Worm (Caenorhabditis elegans) whole organism, young adult: ENCODE measurements around the gene mat-3.

Experiments
- B0035.1 ChIP-seq: sonication (generic microtip); optimal IDR thresholded peaks from 2 replicates; lab custom pipeline; 2016; ENCODE audit warnings: missing genetic modification characterization, mild to moderate bottlenecking, missing compliant biosample characterization, missing genotype, missing genetic modification reagents
- D2030.7 ChIP-seq: fragments of 200-800 bp; sonication (Bioruptor generic); IDR thresholded peaks from 2 replicates; pipeline ENCODE4 v1.3.6; 2022; ENCODE audit warnings: missing genetic modification reagents, missing genetic modification characterization, missing compliant biosample characterization
- F10E7.11 ChIP-seq: sonication (generic microtip); optimal IDR thresholded peaks from 2 replicates; lab custom pipeline; 2017; ENCODE audit warnings: mild to moderate bottlenecking, missing genetic modification characterization, moderate library complexity, missing compliant biosample characterization
- F23B12.7 ChIP-seq: sonication (generic microtip); optimal IDR thresholded peaks from 2 replicates; lab custom pipeline; 2017; ENCODE audit warnings: missing genetic modification characterization, mild to moderate bottlenecking, missing compliant biosample characterization, antibody characterized with exemption, moderate library complexity; ENCODE audit not compliant: insufficient read depth
- F33H1.4 ChIP-seq: fragments of 200-800 bp; sonication (Bioruptor generic); IDR thresholded peaks from 2 replicates; pipeline ENCODE4 v1.3.6; 2022; ENCODE audit warnings: missing genetic modification reagents, missing genetic modification characterization, missing compliant biosample characterization
- F49E8.2 ChIP-seq: sonication (generic microtip); optimal IDR thresholded peaks from 3 replicates; lab custom pipeline; 2017; ENCODE audit warnings: missing genetic modification characterization, mild to moderate bottlenecking, missing compliant biosample characterization, antibody characterized with exemption, moderate library complexity; ENCODE audit not compliant: insufficient read depth
- F57A8.1 ChIP-seq: fragments of 200-800 bp; sonication (Bioruptor generic); optimal IDR thresholded peaks from 2 replicates; lab custom pipeline; 2018; ENCODE audit warnings: mild to moderate bottlenecking, missing genetic modification characterization, moderate library complexity, missing compliant biosample characterization
- F57C9.4 ChIP-seq: sonication (generic microtip); optimal IDR thresholded peaks from 2 replicates; lab custom pipeline; 2017; ENCODE audit warnings: mild to moderate bottlenecking, missing genetic modification characterization, missing compliant biosample characterization
- K11D2.4 ChIP-seq: fragments of 200-800 bp; sonication (Bioruptor generic); IDR thresholded peaks from 2 replicates; pipeline ENCODE4 v1.3.6; 2022; ENCODE audit warnings: missing genetic modification reagents, missing genetic modification characterization, missing compliant biosample characterization
- Y53F4B.3 ChIP-seq: fragments of 200-800 bp; sonication (Bioruptor generic); IDR thresholded peaks from 2 replicates; pipeline ENCODE4 v1.3.6; 2022; ENCODE audit warnings: missing genetic modification reagents, missing genetic modification characterization, missing compliant biosample characterization
- Y56A3A.18 ChIP-seq: fragments of 200-800 bp; sonication (Bioruptor generic); IDR thresholded peaks from 2 replicates; pipeline ENCODE4 v1.3.6; 2022; ENCODE audit warnings: missing genetic modification reagents, missing genetic modification characterization, missing compliant biosample characterization
- Y67H2A.10 ChIP-seq: fragments of 200-800 bp; sonication (Bioruptor generic); conservative IDR thresholded peaks from 2 replicates; pipeline ENCODE4 v1.3.6; 2022; ENCODE audit warnings: missing genetic modification reagents, missing genetic modification characterization, missing compliant biosample characterization
- ama-1 ChIP-seq, 3 experiments: fragments of 150-350 bp in 1 of 3; sonication (generic microtip) in 2 of 3; optimal IDR thresholded peaks; 2 replicates each; lab custom pipeline; 2014 to 2018; ENCODE audit warnings: missing biosample characterization in 2 of 3, missing genetic modification characterization in 2 of 3, missing genetic modification reagents in 2 of 3
- atf-7 ChIP-seq: sonication (generic microtip); optimal IDR thresholded peaks from 2 replicates; lab custom pipeline; 2017; ENCODE audit warnings: mild to moderate bottlenecking, missing genetic modification characterization, missing compliant biosample characterization
- attf-3 ChIP-seq: fragments of 200-800 bp; sonication (Bioruptor generic); conservative IDR thresholded peaks from 2 replicates; pipeline ENCODE4 v1.3.6; 2022; ENCODE audit warnings: missing genetic modification reagents, missing genetic modification characterization, missing compliant biosample characterization
- die-1 ChIP-seq: sonication (generic microtip); optimal IDR thresholded peaks from 2 replicates; lab custom pipeline; 2016; ENCODE audit warnings: missing genotype, mild to moderate bottlenecking, missing genetic modification characterization, missing compliant biosample characterization
- dpff-1 ChIP-seq: sonication (generic microtip); optimal IDR thresholded peaks from 2 replicates; lab custom pipeline; 2017; ENCODE audit warnings: mild to moderate bottlenecking, missing genetic modification characterization, missing compliant biosample characterization
- efl-1 ChIP-seq: fragments of 150-350 bp; optimal IDR thresholded peaks from 2 replicates; lab custom pipeline; 2014; ENCODE audit warnings: missing biosample characterization, missing genetic modification reagents, missing genetic modification characterization
- egl-18 ChIP-seq: fragments of 200-800 bp; sonication (Bioruptor generic); IDR thresholded peaks from 2 replicates; pipeline ENCODE4 v1.3.6; 2022; ENCODE audit warnings: missing genetic modification reagents, missing genetic modification characterization, missing compliant biosample characterization
- egrh-3 ChIP-seq: fragments of 200-800 bp; sonication (Bioruptor generic); IDR thresholded peaks from 2 replicates; pipeline ENCODE4 v1.3.6; 2022; ENCODE audit warnings: missing genetic modification reagents, missing genetic modification characterization, missing compliant biosample characterization
- ekl-4 ChIP-seq: fragments of 200-800 bp; sonication (Bioruptor generic); IDR thresholded peaks from 2 replicates; pipeline ENCODE4 v1.3.6; 2022; ENCODE audit warnings: missing genetic modification reagents, missing genetic modification characterization, missing compliant biosample characterization
- ets-4 ChIP-seq: fragments of 200-800 bp; sonication (Bioruptor generic); optimal IDR thresholded peaks from 2 replicates; lab custom pipeline; 2018; ENCODE audit warnings: mild to moderate bottlenecking, missing genetic modification characterization, missing compliant biosample characterization
- fkh-3 ChIP-seq: sonication (generic microtip); optimal IDR thresholded peaks from 2 replicates; lab custom pipeline; 2016; ENCODE audit warnings: mild to moderate bottlenecking, missing genetic modification characterization, missing compliant biosample characterization
- hlh-26 ChIP-seq: fragments of 200-800 bp; sonication (Bioruptor generic); conservative IDR thresholded peaks from 2 replicates; pipeline ENCODE4 v1.3.6; 2022; ENCODE audit warnings: missing genetic modification reagents, missing genetic modification characterization, missing compliant biosample characterization
- hrde-1 ChIP-seq: sonication (generic microtip); optimal IDR thresholded peaks from 2 replicates; lab custom pipeline; 2016; ENCODE audit warnings: missing genetic modification characterization, mild to moderate bottlenecking, missing compliant biosample characterization, moderate library complexity, missing genotype, missing genetic modification reagents, borderline replicate concordance
- lag-1 ChIP-seq: fragments of 200-800 bp; sonication (Bioruptor generic); IDR thresholded peaks from 2 replicates; pipeline ENCODE4 v1.3.6; 2022; ENCODE audit warnings: missing genetic modification reagents, missing genetic modification characterization, missing compliant biosample characterization
- let-526 ChIP-seq: fragments of 200-800 bp; sonication (Bioruptor generic); IDR thresholded peaks from 2 replicates; pipeline ENCODE4 v1.3.6; 2022; ENCODE audit warnings: missing genetic modification reagents, missing genetic modification characterization, missing compliant biosample characterization
- lin-54 ChIP-seq: fragments of 200-800 bp; sonication (Bioruptor generic); optimal IDR thresholded peaks from 2 replicates; lab custom pipeline; 2018; ENCODE audit warnings: mild to moderate bottlenecking, missing genetic modification characterization, missing compliant biosample characterization
- lir-1 ChIP-seq: fragments of 200-800 bp; sonication (Bioruptor generic); conservative IDR thresholded peaks from 2 replicates; pipeline ENCODE4 v1.3.6; 2022; ENCODE audit warnings: missing genetic modification reagents, missing genetic modification characterization, missing compliant biosample characterization
- lsl-1 ChIP-seq: fragments of 200-800 bp; sonication (Bioruptor generic); optimal IDR thresholded peaks from 2 replicates; lab custom pipeline; 2018; ENCODE audit warnings: mild to moderate bottlenecking, missing genetic modification characterization, moderate library complexity, missing compliant biosample characterization
- madf-3 ChIP-seq: fragments of 200-800 bp; sonication (Bioruptor generic); IDR thresholded peaks from 2 replicates; pipeline ENCODE4 v1.3.6; 2022; ENCODE audit warnings: missing genetic modification reagents, missing genetic modification characterization, missing compliant biosample characterization
- madf-6 ChIP-seq: fragments of 200-800 bp; sonication (Bioruptor generic); IDR thresholded peaks from 2 replicates; pipeline ENCODE4 v1.3.6; 2022; ENCODE audit warnings: missing genetic modification reagents, missing genetic modification characterization, missing compliant biosample characterization
- madf-8 ChIP-seq: fragments of 200-800 bp; sonication (Bioruptor generic); conservative IDR thresholded peaks from 2 replicates; pipeline ENCODE4 v1.3.6; 2022; ENCODE audit warnings: missing genetic modification reagents, missing genetic modification characterization, missing compliant biosample characterization
- mcd-1 ChIP-seq: fragments of 200-800 bp; sonication (Bioruptor generic); IDR thresholded peaks from 2 replicates; pipeline ENCODE4 v1.3.6; 2022; ENCODE audit warnings: missing genetic modification reagents, missing genetic modification characterization, missing compliant biosample characterization
- mes-4 ChIP-seq: sonication (generic microtip); optimal IDR thresholded peaks from 2 replicates; lab custom pipeline; 2016; ENCODE audit warnings: missing genotype, missing genetic modification characterization, missing compliant biosample characterization
- mxl-1 ChIP-seq: sonication (generic microtip); optimal IDR thresholded peaks from 2 replicates; lab custom pipeline; 2016; ENCODE audit warnings: missing genetic modification characterization, missing compliant biosample characterization
- nfya-1 ChIP-seq: sonication (generic microtip); optimal IDR thresholded peaks from 2 replicates; lab custom pipeline; 2017; ENCODE audit warnings: antibody characterized with exemption, missing compliant biosample characterization, missing genetic modification characterization, borderline replicate concordance; ENCODE audit not compliant: insufficient read depth
- sptf-2 ChIP-seq: fragments of 200-800 bp; sonication (Bioruptor generic); optimal IDR thresholded peaks from 2 replicates; lab custom pipeline; 2018; ENCODE audit warnings: mild to moderate bottlenecking, missing genetic modification characterization, missing compliant biosample characterization
- unc-62 ChIP-seq: fragments of 150-350 bp; optimal IDR thresholded peaks from 2 replicates; lab custom pipeline; 2014; ENCODE audit warnings: missing biosample characterization, missing genetic modification reagents, missing genetic modification characterization
- xnd-1 ChIP-seq: sonication (generic microtip); optimal IDR thresholded peaks from 2 replicates; lab custom pipeline; 2016; ENCODE audit warnings: missing genotype, missing genetic modification reagents, missing genetic modification characterization, missing compliant biosample characterization
- ztf-18 ChIP-seq: sonication (generic microtip); optimal IDR thresholded peaks from 2 replicates; lab custom pipeline; 2016; ENCODE audit warnings: missing genotype, mild to moderate bottlenecking, missing genetic modification characterization, missing compliant biosample characterization
- ztf-28 ChIP-seq: fragments of 200-800 bp; sonication (Bioruptor generic); IDR thresholded peaks from 2 replicates; pipeline ENCODE4 v1.3.6; 2022; ENCODE audit warnings: missing genetic modification reagents, missing genetic modification characterization, missing compliant biosample characterization
- ztf-6 ChIP-seq: fragments of 200-800 bp; sonication (Bioruptor generic); IDR thresholded peaks from 2 replicates; pipeline ENCODE4 v1.3.6; 2022; ENCODE audit warnings: missing genetic modification reagents, missing genetic modification characterization, missing compliant biosample characterization

The mat-3 gene

DNA sequence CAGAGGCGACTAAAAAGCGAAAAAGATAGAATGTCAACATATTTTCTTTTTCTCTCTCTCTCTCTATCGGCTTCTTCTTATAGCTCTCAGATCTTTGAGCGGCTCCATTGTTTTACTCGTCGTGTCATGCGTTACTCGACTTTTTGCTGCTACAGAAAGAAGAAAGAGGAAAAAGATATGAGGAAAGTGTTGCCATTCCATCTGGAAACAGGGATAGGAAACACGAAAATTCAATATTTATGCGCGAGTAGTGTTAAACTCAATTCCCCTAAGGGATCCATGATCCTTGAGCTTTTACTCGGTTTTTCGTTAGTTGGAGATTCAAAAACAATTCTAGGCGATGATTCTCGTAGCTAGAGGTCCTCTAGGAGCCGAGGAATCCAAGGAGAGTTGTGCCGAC, 19.5 kb upstream of the mat-3 start:
- TF ChIP-seq nfya-1 (tag; lab: Kevin White, UChicago) (no peak), ama-1 (optimal IDR thresholded peaks at IDR 0.05; lab: Kevin White, UChicago) (no peak), ama-1 (GFP tag; optimal IDR thresholded peaks at IDR 0.05; lab: Kevin White, UChicago) (no peak), hlh-26 (GFP tag; lab: Robert Waterston, UW) (no peak), ztf-6 (GFP tag; lab: Robert Waterston, UW) (no peak), die-1 (tag; lab: Kevin White, UChicago) (no peak), lsl-1 (GFP tag; lab: Kevin White, UChicago) (no peak), unc-62 (GFP tag; lab: Kevin White, UChicago) (no peak), fkh-3 (tag; lab: Kevin White, UChicago) (no peak), mes-4 (tag; lab: Kevin White, UChicago) (no peak), F57A8.1 (no peak), Y56A3A.18 (GFP tag; lab: Robert Waterston, UW) (no peak), sptf-2 (GFP tag; lab: Kevin White, UChicago) (no peak), lir-1 (GFP tag; lab: Robert Waterston, UW) (no peak)

DNA sequence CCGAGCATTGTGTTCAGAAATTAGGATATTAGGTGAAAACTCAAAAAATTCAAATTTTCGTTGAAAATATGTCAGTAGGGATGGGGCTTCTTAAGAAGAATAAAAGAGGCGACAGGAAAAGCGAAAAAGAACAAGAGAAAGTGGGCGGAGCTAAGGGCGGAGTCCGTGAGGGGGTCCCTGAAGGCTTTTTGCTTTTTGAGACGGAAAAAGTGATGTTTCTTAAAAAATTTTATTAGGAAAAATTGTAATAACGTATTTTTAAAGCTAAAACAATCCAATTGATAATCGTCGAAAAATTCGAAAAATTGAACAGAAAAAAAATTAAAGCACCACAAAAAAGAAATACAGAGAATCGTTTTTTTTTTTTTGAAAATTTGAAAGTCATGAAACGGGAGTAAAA, 11.5 kb upstream of the mat-3 start, which contains the start of gene Y55B1BR.6:
Y55B1BR.6 (minus strand) TSS at position 101 of the 400 bp plus-strand sequence.
- no peak for TF ChIP-seq xnd-1 (tag; lab: Kevin White, UChicago)
- no peak for TF ChIP-seq F23B12.7 (tag; lab: Kevin White, UChicago)
- TF ChIP-seq let-526 (GFP tag; lab: Robert Waterston, UW): no peak
- TF ChIP-seq egl-18 (GFP tag; lab: Robert Waterston, UW): no peak
- TF ChIP-seq ekl-4 (GFP tag; lab: Robert Waterston, UW): no peak
- no peak for TF ChIP-seq B0035.1 (tag; lab: Kevin White, UChicago)
- no peak for TF ChIP-seq K11D2.4 (GFP tag; lab: Robert Waterston, UW)
- TF ChIP-seq madf-8: no peak
- no peak for TF ChIP-seq mxl-1 (tag; lab: Kevin White, UChicago)
- TF ChIP-seq lin-54: no peak
- no peak for TF ChIP-seq egrh-3
- TF ChIP-seq unc-62 (GFP tag; lab: Kevin White, UChicago): no peak
- no peak for TF ChIP-seq attf-3 (GFP tag; lab: Robert Waterston, UW)
- no peak for TF ChIP-seq ztf-18 (tag; lab: Kevin White, UChicago)
- TF ChIP-seq dpff-1: no peak
- TF ChIP-seq F10E7.11: no peak
- TF ChIP-seq hrde-1 (tag; lab: Kevin White, UChicago): no peak
- no peak for TF ChIP-seq Y67H2A.10 (GFP tag; lab: Robert Waterston, UW)
- TF ChIP-seq, all 124 proteins: peak for 0

DNA sequence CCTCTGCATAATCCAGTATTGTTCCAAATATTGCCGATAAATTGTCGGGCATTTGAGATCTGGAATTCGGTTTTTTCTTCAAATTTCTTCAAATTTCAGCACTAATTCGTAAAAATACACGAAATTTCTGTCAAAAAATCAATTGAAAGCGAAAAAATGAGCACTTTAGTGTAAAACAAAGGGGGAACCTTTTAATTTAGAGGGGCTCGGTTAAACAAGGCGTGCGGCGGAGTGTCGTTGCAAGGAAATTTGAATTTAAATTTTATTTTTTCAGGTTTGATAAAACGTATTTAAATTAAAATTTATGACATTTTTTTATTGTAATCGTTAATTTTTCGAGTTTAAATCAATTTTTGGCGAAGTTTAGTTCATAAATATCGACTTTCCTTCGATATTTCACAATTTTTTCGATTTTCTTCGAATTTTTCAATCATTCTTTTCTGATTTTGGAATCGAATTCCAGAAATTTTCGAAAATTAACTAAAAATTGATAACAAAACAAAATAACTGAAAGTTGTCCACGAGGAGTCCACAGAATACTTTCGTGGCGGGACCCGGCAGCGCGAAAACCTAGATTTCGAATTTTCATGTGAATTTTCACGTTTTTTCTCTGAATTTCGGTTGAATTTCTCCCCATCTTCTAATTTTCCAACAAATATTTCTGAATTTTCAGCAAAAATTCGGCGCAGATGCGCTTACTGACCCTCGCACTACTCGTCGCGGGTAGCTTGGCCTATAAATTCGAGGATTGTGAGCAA, 3.4 kb upstream of the mat-3 start, which contains the start of the genes magu-1 and nemp-1:
magu-1 (minus strand) TSS at position 59 of the 758 bp plus-strand sequence.
nemp-1 (plus strand) TSS at position 674 of the 758 bp plus-strand sequence.
- TF ChIP-seq Y53F4B.3 (GFP tag; lab: Robert Waterston, UW) (no peak), lin-54 (peak; percentile 54), lsl-1 (GFP tag; lab: Kevin White, UChicago) (peak; percentile 40), nfya-1 (tag; lab: Kevin White, UChicago) (no peak), efl-1 (peak; percentile 77), attf-3 (GFP tag; lab: Robert Waterston, UW) (peak; percentile 83), madf-3 (GFP tag; lab: Robert Waterston, UW) (no peak), F49E8.2 (tag; lab: Kevin White, UChicago) (peak; percentile 27), F57C9.4 (no peak), F23B12.7 (tag; lab: Kevin White, UChicago) (peak; percentile 16), ztf-28 (GFP tag; lab: Robert Waterston, UW) (no peak), D2030.7 (GFP tag; lab: Robert Waterston, UW) (peak; percentile 65; the same call in 1 of the 2 replicates), atf-7 (tag; lab: Kevin White, UChicago) (no peak), lag-1 (no peak), dpff-1 (no peak), xnd-1 (tag; lab: Kevin White, UChicago) (peak; percentile 13), mcd-1 (no peak), let-526 (GFP tag; lab: Robert Waterston, UW) (no peak), madf-6 (GFP tag; lab: Robert Waterston, UW) (peak; percentile 71), Y56A3A.18 (GFP tag; lab: Robert Waterston, UW) (no peak), ets-4 (no peak), F33H1.4 (GFP tag; lab: Robert Waterston, UW) (peak; percentile 83)
